Worm (Caenorhabditis elegans): ENCODE measurements around the gene mrpl-41.

mrpl-41 gene

DNA sequence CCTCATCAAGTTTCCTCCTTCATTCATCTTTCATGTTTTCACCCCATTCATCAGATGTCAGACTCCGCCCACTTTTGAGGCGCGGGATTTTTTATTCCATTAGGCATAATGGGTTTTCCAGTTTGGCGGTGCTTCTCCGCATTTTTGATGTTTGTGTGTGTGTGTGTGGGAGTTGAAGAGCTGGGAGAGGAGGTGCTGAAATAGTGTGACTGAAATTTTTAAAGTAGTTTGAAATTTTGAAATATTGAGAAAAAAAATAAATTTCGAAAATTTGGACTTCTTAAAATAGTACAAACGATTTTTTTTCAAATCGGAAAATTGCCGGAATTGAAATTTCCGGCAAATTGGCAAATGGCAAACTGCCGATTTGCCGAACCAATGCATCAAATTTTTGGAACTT, 25.2 kb upstream of the mrpl-41 start, which contains the start of gene scc-2:
Gene scc-2, minus strand, starts transcription at position 101 of the 400 bp plus-strand sequence.
- TF ChIP-seq hmg-1.1 (GFP tag; IDR thresholded peaks at IDR 0.05) = no peak
- no peak for TF ChIP-seq egl-43 (GFP tag; IDR thresholded peaks at IDR 0.05)
- TF ChIP-seq hlh-30 (tag; optimal IDR thresholded peaks at IDR 0.05; ENCODE audit: insufficient read depth) = no peak
- no peak for TF ChIP-seq nhr-77 (tag; optimal IDR thresholded peaks at IDR 0.05)
- no peak for TF ChIP-seq T26A8.4 (GFP tag; IDR thresholded peaks at IDR 0.05)
- TF ChIP-seq daf-12 (tag; optimal IDR thresholded peaks at IDR 0.05) = no peak
- no peak for TF ChIP-seq nhr-48 (tag; optimal IDR thresholded peaks at IDR 0.05)
- no peak for TF ChIP-seq nhr-76 (tag; optimal IDR thresholded peaks at IDR 0.05)
- TF ChIP-seq lsy-2 (tag; optimal IDR thresholded peaks at IDR 0.05) = no peak
- no peak for TF ChIP-seq nhr-11 (tag; optimal IDR thresholded peaks at IDR 0.05)
- no peak for TF ChIP-seq snpc-1.2 (GFP tag; IDR thresholded peaks at IDR 0.05)

DNA sequence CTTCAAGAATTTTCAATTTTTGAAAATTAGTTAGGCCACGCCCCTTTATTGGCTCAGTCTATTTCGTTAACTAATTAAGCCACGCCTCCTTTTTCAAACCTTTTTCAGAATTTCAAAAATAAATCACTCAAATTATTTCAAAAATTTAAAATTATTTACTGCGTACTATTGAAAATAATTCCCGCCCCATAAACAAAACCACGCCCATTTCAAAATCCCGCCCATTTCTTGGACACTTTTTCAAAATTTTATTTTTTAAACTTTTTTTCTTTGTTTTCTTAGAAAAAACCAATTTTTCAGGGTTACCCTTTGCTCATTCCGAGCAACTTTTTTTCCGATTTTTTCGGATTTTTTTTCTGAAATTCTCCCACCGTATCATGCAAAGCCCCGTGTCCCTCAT, 24.7 kb upstream of the mrpl-41 start, which contains the start of gene B0432.14:
Gene B0432.14, plus strand, starts transcription at position 301 of the 400 bp plus-strand sequence.
- TF ChIP-seq tag-97 (GFP tag; IDR thresholded peaks at IDR 0.05) (no peak), D1046.2 (GFP tag; IDR thresholded peaks at IDR 0.05) (no peak), R02D3.7 (tag; optimal IDR thresholded peaks at IDR 0.05) (no peak), pqm-1 (tag; optimal IDR thresholded peaks at IDR 0.05) (no peak), rbr-2 (tag; optimal IDR thresholded peaks at IDR 0.05) (no peak), nhr-42 (GFP tag; IDR thresholded peaks at IDR 0.05) (no peak), nhr-11 (tag; optimal IDR thresholded peaks at IDR 0.05) (no peak), lin-1 (GFP tag; IDR thresholded peaks at IDR 0.05) (no peak), daf-19 (GFP tag; conservative IDR thresholded peaks at IDR 0.05) (no peak), aha-1 (tag) (no peak), php-3 (GFP tag; IDR thresholded peaks at IDR 0.05) (no peak), unc-39 (tag; optimal IDR thresholded peaks at IDR 0.05) (no peak), unc-130 (GFP tag; optimal IDR thresholded peaks at IDR 0.05) (no peak), mdl-1 (tag; optimal IDR thresholded peaks at IDR 0.05) (no peak), Y48G9A.11 (GFP tag; IDR thresholded peaks at IDR 0.05) (no peak), Y105C5A.15 (GFP tag; IDR thresholded peaks at IDR 0.05) (no peak), nhr-76 (tag; optimal IDR thresholded peaks at IDR 0.05) (no peak), Y5F2A.4 (GFP tag; optimal IDR thresholded peaks at IDR 0.05) (no peak), ZK546.5 (tag; optimal IDR thresholded peaks at IDR 0.05) (no peak)

DNA sequence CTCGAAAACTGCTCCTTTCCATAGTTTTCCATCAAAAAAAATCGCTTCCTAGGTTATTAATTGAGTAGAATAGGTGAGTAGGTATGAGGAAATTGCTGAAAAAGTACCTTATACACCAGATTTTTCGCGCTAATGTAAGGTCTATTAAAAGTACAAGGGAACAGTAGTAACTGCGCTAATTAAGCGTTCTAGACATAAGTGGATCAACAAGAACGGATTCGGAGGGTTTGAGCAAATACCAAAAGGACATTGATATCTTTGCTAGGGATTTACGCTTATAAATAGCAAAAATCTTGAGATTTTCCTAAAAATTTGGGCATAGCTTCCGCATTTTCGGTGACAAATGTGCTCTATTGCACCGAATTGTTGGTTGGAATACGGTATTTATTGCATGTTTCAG, 14.9 kb upstream of the mrpl-41 start, which contains the start of gene B0432.7:
Gene B0432.7, minus strand, starts transcription at position 101 of the 400 bp plus-strand sequence.
- TF ChIP-seq lin-13 (GFP tag; optimal IDR thresholded peaks at IDR 0.05) (no peak), ceh-28 (tag; optimal IDR thresholded peaks at IDR 0.05) (no peak), vab-7 (GFP tag; IDR thresholded peaks at IDR 0.05) (no peak)

ce11 chrII:278636-279035, 10.1 kb upstream of the mrpl-41 start, which contains the start of gene B0432.8:
TSS of gene B0432.8 (minus strand) at chrII:278736.
- TF ChIP-seq unc-130 (GFP tag; optimal IDR thresholded peaks at IDR 0.05) (no peak), zfp-3 (GFP tag; conservative IDR thresholded peaks at IDR 0.05) (no peak), F44E2.7 (GFP tag; IDR thresholded peaks at IDR 0.05) (no peak), madf-9 (GFP tag; conservative IDR thresholded peaks at IDR 0.05) (no peak), ces-1 (GFP tag; optimal IDR thresholded peaks at IDR 0.05) (no peak), nhr-28 (tag; optimal IDR thresholded peaks at IDR 0.05) (no peak)

DNA sequence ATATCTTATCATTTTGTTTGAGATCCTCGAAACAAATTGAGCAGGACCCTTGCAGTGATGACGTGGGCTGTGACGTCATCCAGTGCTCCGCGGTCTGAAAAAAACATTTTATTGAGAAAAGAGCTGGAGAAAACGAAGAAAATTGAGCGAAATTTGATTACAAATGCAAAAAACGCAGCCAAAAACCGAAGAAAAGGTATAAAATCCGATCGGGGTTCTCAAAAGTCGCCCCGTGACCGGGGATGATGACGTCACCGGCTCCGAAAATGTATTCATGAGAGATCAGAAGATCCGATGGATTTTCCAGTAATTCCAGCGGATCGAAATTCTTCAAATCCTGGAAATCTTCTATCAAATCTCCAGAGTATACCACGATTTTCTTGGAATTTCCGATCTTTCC, 6.3 kb upstream of the mrpl-41 start, which contains the start of gene trul-1:
Gene trul-1, minus strand, starts transcription at position 101 of the 400 bp plus-strand sequence.
- TF ChIP-seq sdz-12 (GFP tag; optimal IDR thresholded peaks at IDR 0.05) = no peak
- TF ChIP-seq ceh-28 (tag; optimal IDR thresholded peaks at IDR 0.05) = no peak
- TF ChIP-seq aha-1 (tag) = no peak

Measured in whole organism, L4 larva.